Fruit fly (Drosophila melanogaster) whole organism, embryonic: ENCODE results near the gene Sema5c.

ENCODE experiments used
- Atf-2 ChIP-seq: fragments of 200-800 bp; sonication (Bioruptor generic); optimal IDR thresholded peaks from 2 replicates; lab custom pipeline; 2016; ENCODE audit warnings: missing biosample characterization, missing genetic modification characterization
- B-H2 ChIP-seq: fragments of 200-800 bp; sonication (Bioruptor generic); optimal IDR thresholded peaks from 2 replicates; lab custom pipeline; 2018; ENCODE audit warnings: missing biosample characterization, mild to moderate bottlenecking, missing genetic modification characterization
- BEAF-32 ChIP-seq: fragments of 200-800 bp; sonication (Bioruptor generic); optimal IDR thresholded peaks from 3 replicates; lab custom pipeline; 2017; ENCODE audit warnings: missing biosample characterization, missing genetic modification characterization, mild to moderate bottlenecking, moderate library complexity, missing genetic modification reagents
- Blimp-1 ChIP-seq: fragments of 200-800 bp; sonication (Bioruptor generic); optimal IDR thresholded peaks from 3 replicates; lab custom pipeline; 2018; ENCODE audit warnings: missing biosample characterization, missing genetic modification characterization, mild to moderate bottlenecking, moderate library complexity, missing genetic modification reagents
- CG1024 ChIP-seq: fragments of 200-800 bp; sonication (Bioruptor generic); IDR thresholded peaks from 2 replicates; pipeline ENCODE4 v1.3.6; 2022; ENCODE audit warnings: missing biosample characterization, missing genetic modification characterization
- CG12391 ChIP-seq: fragments of 200-800 bp; sonication (Bioruptor generic); optimal IDR thresholded peaks from 3 replicates; lab custom pipeline; 2018; ENCODE audit warnings: missing biosample characterization, mild to moderate bottlenecking, missing genetic modification characterization, moderate library complexity
- CG13775 ChIP-seq: fragments of 200-800 bp; sonication (Bioruptor generic); optimal IDR thresholded peaks from 3 replicates; lab custom pipeline; 2017; ENCODE audit warnings: missing biosample characterization, mild to moderate bottlenecking, missing genetic modification characterization
- CG14710 ChIP-seq: fragments of 200-800 bp; sonication (Bioruptor generic); optimal IDR thresholded peaks from 3 replicates; lab custom pipeline; 2019; ENCODE audit warnings: missing biosample characterization, mild to moderate bottlenecking, missing genetic modification characterization, moderate library complexity
- CG14965 ChIP-seq: fragments of 200-800 bp; sonication (Bioruptor generic); optimal IDR thresholded peaks from 2 replicates; lab custom pipeline; 2016; ENCODE audit warnings: missing biosample characterization, missing genetic modification characterization, borderline replicate concordance
- CG15514 ChIP-seq: fragments of 200-800 bp; sonication (Bioruptor generic); optimal IDR thresholded peaks from 3 replicates; lab custom pipeline; 2017; ENCODE audit warnings: missing biosample characterization, missing genetic modification characterization, mild to moderate bottlenecking, moderate library complexity, missing genetic modification reagents
- CG16779 ChIP-seq: fragments of 200-800 bp; sonication (Bioruptor generic); IDR thresholded peaks from 2 replicates; pipeline ENCODE4 v1.3.6; 2022; ENCODE audit warnings: missing biosample characterization, missing genetic modification characterization
- CG17829 ChIP-seq: fragments of 200-800 bp; optimal IDR thresholded peaks from 2 replicates; lab custom pipeline; 2019; ENCODE audit warnings: missing biosample characterization, mild to moderate bottlenecking, missing genetic modification characterization, moderate library complexity
- CG17912 ChIP-seq: fragments of 200-800 bp; sonication (Bioruptor generic); optimal IDR thresholded peaks from 2 replicates; lab custom pipeline; 2018; ENCODE audit warnings: missing biosample characterization, mild to moderate bottlenecking, missing genetic modification characterization
- CG2199 ChIP-seq: fragments of 200-800 bp; sonication (Bioruptor generic); IDR thresholded peaks from 3 replicates; pipeline ENCODE4 v1.3.6; 2022; ENCODE audit warnings: missing biosample characterization, missing genetic modification characterization
- CG34224 ChIP-seq: fragments of 200-800 bp; sonication (Bioruptor generic); IDR thresholded peaks from 3 replicates; pipeline ENCODE4 v1.3.6; 2022; ENCODE audit warnings: missing biosample characterization, missing genetic modification characterization; ENCODE audit not compliant: partially characterized antibody
- CG4707 ChIP-seq: fragments of 200-800 bp; sonication (Bioruptor generic); optimal IDR thresholded peaks from 2 replicates; lab custom pipeline; 2018; ENCODE audit warnings: missing biosample characterization, mild to moderate bottlenecking, missing genetic modification characterization, moderate library complexity
- CG8281 ChIP-seq: fragments of 200-800 bp; sonication (Bioruptor generic); optimal IDR thresholded peaks from 2 replicates; lab custom pipeline; 2018; ENCODE audit warnings: missing biosample characterization, mild to moderate bottlenecking, missing genetic modification characterization, moderate library complexity
- CG8359 ChIP-seq: fragments of 200-800 bp; sonication (Bioruptor generic); optimal IDR thresholded peaks from 2 replicates; lab custom pipeline; 2017; ENCODE audit warnings: missing biosample characterization, mild to moderate bottlenecking, missing genetic modification characterization, borderline replicate concordance
- CG8944 ChIP-seq: fragments of 200-800 bp; sonication (Bioruptor generic); optimal IDR thresholded peaks from 3 replicates; lab custom pipeline; 2016; ENCODE audit warnings: missing biosample characterization, missing genetic modification characterization
- CG9932 ChIP-seq: fragments of 200-800 bp; sonication (Bioruptor generic); IDR thresholded peaks from 2 replicates; pipeline ENCODE4 v1.3.6; 2022; ENCODE audit warnings: missing biosample characterization, missing genetic modification characterization
- CkIIα-i1 ChIP-seq: fragments of 200-800 bp; sonication (Bioruptor generic); IDR thresholded peaks from 2 replicates; pipeline ENCODE4 v1.3.6; 2022; ENCODE audit warnings: missing biosample characterization, missing genetic modification characterization
- Dll ChIP-seq: fragments of 200-800 bp; sonication (Bioruptor generic); IDR thresholded peaks from 4 replicates; pipeline ENCODE4 v1.3.6; 2022; ENCODE audit warnings: missing biosample characterization, missing genetic modification characterization; ENCODE audit not compliant: partially characterized antibody
- E2f1 ChIP-seq: fragments of 200-800 bp; sonication (Bioruptor generic); IDR thresholded peaks from 2 replicates; pipeline ENCODE4 v1.3.6; 2022; ENCODE audit warnings: missing biosample characterization, missing genetic modification characterization
- Meics ChIP-seq: fragments of 200-800 bp; sonication (Bioruptor generic); optimal IDR thresholded peaks from 2 replicates; lab custom pipeline; 2017; ENCODE audit warnings: missing biosample characterization, mild to moderate bottlenecking, missing genetic modification characterization
- Mrtf ChIP-seq: fragments of 200-800 bp; sonication (Bioruptor generic); IDR thresholded peaks from 3 replicates; pipeline ENCODE4 v1.3.6; 2022; ENCODE audit warnings: missing biosample characterization, missing genetic modification characterization
- Nf-YB ChIP-seq: fragments of 200-800 bp; sonication (Bioruptor generic); optimal IDR thresholded peaks from 3 replicates; lab custom pipeline; 2019; ENCODE audit warnings: missing biosample characterization, mild to moderate bottlenecking, missing genetic modification characterization, moderate library complexity
- Ptx1 ChIP-seq: fragments of 200-800 bp; sonication (Bioruptor generic); IDR thresholded peaks from 2 replicates; pipeline ENCODE4 v1.3.6; 2022; ENCODE audit warnings: missing biosample characterization, missing genetic modification characterization
- Six4 ChIP-seq: fragments of 200-800 bp; sonication (Bioruptor generic); optimal IDR thresholded peaks from 2 replicates; lab custom pipeline; 2016; ENCODE audit warnings: missing biosample characterization, missing genetic modification characterization
- Sry-δ ChIP-seq: fragments of 200-800 bp; sonication (Bioruptor generic); optimal IDR thresholded peaks from 2 replicates; lab custom pipeline; 2016; ENCODE audit warnings: missing biosample characterization, missing genetic modification characterization
- amos ChIP-seq: fragments of 200-800 bp; sonication (Bioruptor generic); IDR thresholded peaks from 2 replicates; pipeline ENCODE4 v1.3.6; 2022; ENCODE audit warnings: missing biosample characterization, missing genetic modification characterization; ENCODE audit not compliant: partially characterized antibody
- az2 ChIP-seq: fragments of 200-800 bp; sonication (Bioruptor generic); optimal IDR thresholded peaks from 3 replicates; lab custom pipeline; 2016; ENCODE audit warnings: missing biosample characterization, missing genetic modification characterization
- br ChIP-seq: fragments of >200 bp; optimal IDR thresholded peaks from 2 replicates; lab custom pipeline; 2017
- caup ChIP-seq: fragments of 200-800 bp; sonication (Bioruptor generic); optimal IDR thresholded peaks from 3 replicates; lab custom pipeline; 2017; ENCODE audit warnings: missing biosample characterization, mild to moderate bottlenecking, missing genetic modification characterization, moderate library complexity; ENCODE audit not compliant: severe bottlenecking
- chm ChIP-seq: fragments of 200-800 bp; sonication (Bioruptor generic); IDR thresholded peaks from 2 replicates; pipeline ENCODE4 v1.3.6; 2022; ENCODE audit warnings: missing biosample characterization, missing genetic modification characterization
- dmrt11E ChIP-seq: fragments of 200-800 bp; sonication (Bioruptor generic); optimal IDR thresholded peaks from 3 replicates; lab custom pipeline; 2018; ENCODE audit warnings: missing biosample characterization, mild to moderate bottlenecking, missing genetic modification characterization, moderate library complexity
- eyg ChIP-seq: fragments of 200-800 bp; sonication (Bioruptor generic); optimal IDR thresholded peaks from 3 replicates; lab custom pipeline; 2016; ENCODE audit warnings: missing biosample characterization, missing genetic modification characterization
- fd102C ChIP-seq: fragments of 200-800 bp; sonication (Bioruptor generic); optimal IDR thresholded peaks from 2 replicates; lab custom pipeline; 2018; ENCODE audit warnings: missing biosample characterization, mild to moderate bottlenecking, missing genetic modification characterization, moderate library complexity
- kni ChIP-seq: fragments of 200-800 bp; sonication (Bioruptor generic); optimal IDR thresholded peaks from 3 replicates; lab custom pipeline; 2017; ENCODE audit warnings: mild to moderate bottlenecking, missing biosample characterization, missing genetic modification reagents, missing genetic modification characterization
- lov ChIP-seq, 2 experiments: fragments of 200-800 bp in 1 of 2; fragments of >200 bp in 1 of 2; sonication (Bioruptor generic) in 1 of 2; IDR thresholded peaks in 1 of 2; optimal IDR thresholded peaks in 1 of 2; 2 replicates in 1 of 2; 3 replicates in 1 of 2; pipeline versions ENCODE4 v1.3.6 to Lab custom; 2017 to 2022; ENCODE audit warnings: missing biosample characterization in 1 of 2, missing genetic modification characterization in 1 of 2
- maf-S ChIP-seq: fragments of 200-800 bp; sonication (Bioruptor generic); optimal IDR thresholded peaks from 2 replicates; lab custom pipeline; 2016; ENCODE audit warnings: missing biosample characterization, missing genetic modification characterization
- nmo ChIP-seq: fragments of 200-800 bp; sonication (Bioruptor generic); optimal IDR thresholded peaks from 2 replicates; lab custom pipeline; 2018; ENCODE audit warnings: missing biosample characterization, mild to moderate bottlenecking, missing genetic modification characterization, moderate library complexity
- nom ChIP-seq: fragments of 200-800 bp; sonication (Bioruptor generic); optimal IDR thresholded peaks from 2 replicates; lab custom pipeline; 2017; ENCODE audit warnings: missing biosample characterization, missing genetic modification characterization, mild to moderate bottlenecking, moderate library complexity, missing genetic modification reagents
- phol ChIP-seq: fragments of 200-800 bp; sonication (Bioruptor generic); optimal IDR thresholded peaks from 3 replicates; lab custom pipeline; 2018; ENCODE audit warnings: missing biosample characterization, mild to moderate bottlenecking, missing genetic modification characterization, moderate library complexity
- sens ChIP-seq: fragments of 200-800 bp; sonication (Bioruptor generic); peaks from one replicate; lab custom pipeline; 2016; ENCODE audit warnings: missing biosample characterization, missing genetic modification characterization
- slp2 ChIP-seq: fragments of 200-800 bp; sonication (Bioruptor generic); optimal IDR thresholded peaks from 2 replicates; lab custom pipeline; 2016; ENCODE audit warnings: missing biosample characterization, missing genetic modification characterization
- tio ChIP-seq: fragments of 200-800 bp; sonication (Bioruptor generic); optimal IDR thresholded peaks from 2 replicates; lab custom pipeline; 2017; ENCODE audit warnings: missing biosample characterization, missing genetic modification characterization, inconsistent platforms
- trem ChIP-seq: fragments of 200-800 bp; optimal IDR thresholded peaks from 3 replicates; lab custom pipeline; 2019; ENCODE audit warnings: missing biosample characterization, mild to moderate bottlenecking, missing genetic modification characterization, moderate library complexity
- twi ChIP-seq: fragments of 200-800 bp; optimal IDR thresholded peaks from 2 replicates; lab custom pipeline; 2019; ENCODE audit warnings: missing biosample characterization, mild to moderate bottlenecking, missing genetic modification characterization, moderate library complexity

The Sema5c gene

dm6 chr3L:12101924-12102383 lies 20.3 kb upstream of the Sema5c start (continued):
- peak; percentile 49 for TF ChIP-seq CG14710 (tag; lab: Kevin White, UChicago)
- TF ChIP-seq CG16779 (GFP tag; lab: Robert Waterston, UW) = no peak
- peak; percentile 4 for TF ChIP-seq tio (GFP tag; lab: Kevin White, UChicago)
- TF ChIP-seq amos = no peak
- TF ChIP-seq BEAF-32 = no peak
- TF ChIP-seq CG8944 (GFP tag; lab: Kevin White, UChicago) = no peak
- no peak for TF ChIP-seq B-H2 (GFP tag; lab: Kevin White, UChicago)
- no peak for TF ChIP-seq CG15514 (GFP tag; lab: Kevin White, UChicago)
- TF ChIP-seq CkIIα-i1 = no peak
- TF ChIP-seq CG34224 = no peak
- TF ChIP-seq CG17829 (tag; lab: Kevin White, UChicago) = peak; percentile 50
- TF ChIP-seq trem (tag; lab: Kevin White, UChicago) = peak; percentile 56
- TF ChIP-seq CG12391 (tag; lab: Kevin White, UChicago) = peak; percentile 55
- TF ChIP-seq Ptx1 = no peak
- no peak for TF ChIP-seq kni (GFP tag; lab: Kevin White, UChicago)
- TF ChIP-seq CG14965 = no peak
- no peak for TF ChIP-seq fd102C (GFP tag; lab: Kevin White, UChicago)
- TF ChIP-seq CG17912 (GFP tag; lab: Kevin White, UChicago) = no peak
- TF ChIP-seq dmrt11E = peak; percentile 77
- no peak for TF ChIP-seq CG9932 (GFP tag; lab: Robert Waterston, UW)
- TF ChIP-seq Meics (GFP tag; lab: Kevin White, UChicago) = no peak
- TF ChIP-seq Blimp-1 (GFP tag; lab: Kevin White, UChicago) = peak; percentile 26
- TF ChIP-seq CG8359 = no peak
- TF ChIP-seq eyg = no peak
- TF ChIP-seq br (lab: Kevin White, UChicago) = no peak
- TF ChIP-seq CG2199 (GFP tag; lab: Robert Waterston, UW) = no peak
- TF ChIP-seq slp2 (GFP tag; lab: Kevin White, UChicago) = no peak
- TF ChIP-seq CG13775 (GFP tag; lab: Kevin White, UChicago) = peak; percentile 12
- no peak for TF ChIP-seq Atf-2 (GFP tag; lab: Kevin White, UChicago)
- TF ChIP-seq caup (GFP tag; lab: Kevin White, UChicago) = no peak
- TF ChIP-seq CG1024 = no peak
- no peak for TF ChIP-seq maf-S (GFP tag; lab: Kevin White, UChicago)
- peak; percentile 57 for TF ChIP-seq nmo (GFP tag; lab: Kevin White, UChicago)
- TF ChIP-seq chm = no peak
- no peak for TF ChIP-seq Mrtf (GFP tag; lab: Robert Waterston, UW)
- TF ChIP-seq CG8281 (tag; lab: Kevin White, UChicago) = no peak
- TF ChIP-seq CG4707 (GFP tag; lab: Kevin White, UChicago) = no peak
- no peak for TF ChIP-seq Dll (GFP tag; lab: Robert Waterston, UW)
- TF ChIP-seq Six4 (GFP tag; lab: Kevin White, UChicago) = no peak
- TF ChIP-seq, all 482 proteins: peak for 55

- peak; percentile 99 for TF ChIP-seq twi (tag; lab: Kevin White, UChicago)
- TF ChIP-seq Nf-YB (GFP tag; lab: Kevin White, UChicago) = no peak
- peak; percentile 58 for TF ChIP-seq sens (GFP tag; lab: Kevin White, UChicago)
- TF ChIP-seq CG16779 (GFP tag; lab: Robert Waterston, UW) = peak; percentile 19; the same call in 1 of the 2 replicates
- peak; percentile 79; the same call in 2 of the 3 replicates for TF ChIP-seq CG2199 (GFP tag; lab: Robert Waterston, UW)
- no peak for TF ChIP-seq E2f1 (GFP tag; lab: Robert Waterston, UW)
- no peak for TF ChIP-seq az2 (GFP tag; lab: Kevin White, UChicago)
- TF ChIP-seq phol (tag; lab: Kevin White, UChicago) = no peak
- TF ChIP-seq lov (optimal IDR thresholded peaks at IDR 0.05; lab: Kevin White, UChicago) = no peak
- TF ChIP-seq lov (GFP tag; IDR thresholded peaks at IDR 0.05; lab: Robert Waterston, UW) = 0 out of 3 replicates have a peak, but pooled peaks have one; percentile 50
- TF ChIP-seq Sry-δ (GFP tag; lab: Kevin White, UChicago) = no peak
- TF ChIP-seq nom (GFP tag; lab: Kevin White, UChicago) = peak; percentile 49
- TF ChIP-seq, all 482 proteins: peak for 6
Observed at dm6 chr3L:12099329-12100031, 17.9 kb upstream of the Sema5c start.
